Worm (Caenorhabditis elegans) whole organism, L3 larva: ENCODE data around the gene F58B3.4.

ENCODE experiments used
- ZK546.5 ChIP-seq: sonication (generic microtip); optimal IDR thresholded peaks from 2 replicates; lab custom pipeline; 2017; ENCODE audit warnings: missing biosample characterization, missing genetic modification characterization
- egl-5 ChIP-seq: fragments of 150-350 bp; optimal IDR thresholded peaks from 2 replicates; lab custom pipeline; 2017; ENCODE audit warnings: missing biosample characterization, missing genetic modification reagents, missing genetic modification characterization, inconsistent platforms
- lin-15B ChIP-seq: fragments of 150-350 bp; optimal IDR thresholded peaks from 2 replicates; lab custom pipeline; 2014; ENCODE audit warnings: missing biosample characterization, missing genetic modification characterization
- nfya-1 ChIP-seq: sonication (generic microtip); optimal IDR thresholded peaks from 2 replicates; lab custom pipeline; 2017; ENCODE audit warnings: missing genetic modification characterization, mild to moderate bottlenecking, missing compliant biosample characterization, antibody characterized with exemption, moderate library complexity; ENCODE audit not compliant: insufficient read depth
- nhr-11 ChIP-seq: fragments of 150-350 bp; optimal IDR thresholded peaks from 2 replicates; lab custom pipeline; 2014; ENCODE audit warnings: missing biosample characterization, missing genetic modification characterization
- nhr-237 ChIP-seq: fragments of 150-350 bp; optimal IDR thresholded peaks from 2 replicates; lab custom pipeline; 2014; ENCODE audit warnings: missing biosample characterization, missing genetic modification characterization
- pqm-1 ChIP-seq: fragments of 150-350 bp; optimal IDR thresholded peaks from 2 replicates; lab custom pipeline; 2017; ENCODE audit warnings: missing biosample characterization, missing genetic modification characterization, inconsistent platforms
- skn-1 ChIP-seq: fragments of 150-350 bp; optimal IDR thresholded peaks from 2 replicates; lab custom pipeline; 2014; ENCODE audit warnings: missing biosample characterization, missing genetic modification characterization
- snpc-4 ChIP-seq: fragments of 150-350 bp; optimal IDR thresholded peaks from 2 replicates; lab custom pipeline; 2014; ENCODE audit warnings: missing biosample characterization, missing genetic modification characterization
- unc-62 ChIP-seq: fragments of 150-350 bp; sonication (generic microtip); optimal IDR thresholded peaks from 4 replicates; lab custom pipeline; 2014; ENCODE audit warnings: missing biosample characterization, missing genetic modification reagents, missing genetic modification characterization

DNA sequence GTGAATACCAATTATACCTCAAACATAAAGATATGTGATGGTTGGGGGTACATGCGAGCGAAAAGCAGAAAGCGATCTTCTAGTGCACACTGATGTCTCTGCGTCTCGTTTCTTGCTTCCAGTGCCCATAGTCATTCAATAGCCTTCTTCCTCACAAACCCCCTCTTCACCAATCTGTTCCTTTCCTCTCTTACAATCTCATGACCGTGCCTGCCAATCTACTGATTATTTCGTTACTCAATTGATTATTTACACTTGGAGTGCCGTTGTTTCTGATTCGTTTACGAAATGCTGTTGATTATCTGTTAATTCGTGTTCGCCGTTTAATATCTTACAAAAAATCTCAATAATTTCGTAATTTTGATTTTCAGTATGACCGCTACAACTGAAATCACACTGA is 46.8 kb downstream of the F58B3.4 start:
- TF ChIP-seq nhr-237 (tag; lab: Kevin White, UChicago) (no peak), snpc-4 (no peak), ZK546.5 (no peak), egl-5 (tag; lab: Kevin White, UChicago) (no peak), skn-1 (tag; lab: Kevin White, UChicago) (no peak), pqm-1 (tag; lab: Kevin White, UChicago) (no peak), nhr-11 (tag; lab: Kevin White, UChicago) (no peak), nfya-1 (tag; lab: Kevin White, UChicago) (no peak), lin-15B (tag; lab: Kevin White, UChicago) (no peak), unc-62 (GFP tag; lab: Kevin White, UChicago) (no peak)
